Fruit fly (Drosophila melanogaster) whole organism, embryonic: ENCODE data around the gene CG8814.

ENCODE experiments used
- ATbp ChIP-seq: fragments of 200-800 bp; sonication (Bioruptor generic); optimal IDR thresholded peaks from 2 replicates; lab custom pipeline; 2017; ENCODE audit warnings: missing biosample characterization, mild to moderate bottlenecking, missing genetic modification characterization, missing genetic modification reagents
- CG10654 ChIP-seq: fragments of 200-800 bp; sonication (Bioruptor generic); optimal IDR thresholded peaks from 2 replicates; lab custom pipeline; 2016; ENCODE audit warnings: missing biosample characterization, missing genetic modification characterization
- CG11085 ChIP-seq: fragments of 200-800 bp; sonication (Bioruptor generic); IDR thresholded peaks from 2 replicates; pipeline ENCODE4 v1.3.6; 2022; ENCODE audit warnings: missing biosample characterization, missing genetic modification characterization
- CG12391 ChIP-seq: fragments of 200-800 bp; sonication (Bioruptor generic); optimal IDR thresholded peaks from 3 replicates; lab custom pipeline; 2018; ENCODE audit warnings: missing biosample characterization, mild to moderate bottlenecking, missing genetic modification characterization, moderate library complexity
- CG15011 ChIP-seq: fragments of 200-800 bp; sonication (Bioruptor generic); optimal IDR thresholded peaks from 3 replicates; lab custom pipeline; 2018; ENCODE audit warnings: missing biosample characterization, mild to moderate bottlenecking, missing genetic modification characterization
- CG16779 ChIP-seq: fragments of 200-800 bp; sonication (Bioruptor generic); IDR thresholded peaks from 2 replicates; pipeline ENCODE4 v1.3.6; 2022; ENCODE audit warnings: missing biosample characterization, missing genetic modification characterization
- CG18011 ChIP-seq: fragments of 200-800 bp; sonication (Bioruptor generic); optimal IDR thresholded peaks from 2 replicates; lab custom pipeline; 2017; ENCODE audit warnings: missing biosample characterization, missing genetic modification characterization, mild to moderate bottlenecking, moderate library complexity, missing genotype
- CG18764 ChIP-seq: fragments of 200-800 bp; sonication (Bioruptor generic); optimal IDR thresholded peaks from 3 replicates; lab custom pipeline; 2016; ENCODE audit warnings: missing biosample characterization, missing genetic modification characterization
- CG32772 ChIP-seq: fragments of 200-800 bp; sonication (Bioruptor generic); IDR thresholded peaks from 2 replicates; pipeline ENCODE4 v1.3.6; 2022; ENCODE audit warnings: missing biosample characterization, missing genetic modification characterization
- CG42726 ChIP-seq: fragments of 200-800 bp; sonication (Bioruptor generic); IDR thresholded peaks from 2 replicates; pipeline ENCODE4 v1.3.6; 2022; ENCODE audit warnings: missing biosample characterization, missing genetic modification characterization; ENCODE audit not compliant: partially characterized antibody
- CG4707 ChIP-seq: fragments of 200-800 bp; sonication (Bioruptor generic); optimal IDR thresholded peaks from 2 replicates; lab custom pipeline; 2018; ENCODE audit warnings: missing biosample characterization, mild to moderate bottlenecking, missing genetic modification characterization, moderate library complexity
- CG8290 ChIP-seq, 3 experiments: fragments of 200-800 bp; sonication (Bioruptor generic); optimal IDR thresholded peaks; 2 replicates each; lab custom pipeline; 2016 to 2019; ENCODE audit warnings: missing biosample characterization in 3 of 3, missing genetic modification characterization in 3 of 3, mild to moderate bottlenecking in 2 of 3, moderate library complexity in 1 of 3
- CG8944 ChIP-seq: fragments of 200-800 bp; sonication (Bioruptor generic); optimal IDR thresholded peaks from 3 replicates; lab custom pipeline; 2016; ENCODE audit warnings: missing biosample characterization, missing genetic modification characterization
- CG9727 ChIP-seq: fragments of 200-800 bp; sonication (Bioruptor generic); optimal IDR thresholded peaks from 3 replicates; lab custom pipeline; 2017; ENCODE audit warnings: missing biosample characterization, mild to moderate bottlenecking, missing genetic modification characterization
- CG9817 ChIP-seq: fragments of 200-800 bp; sonication (Bioruptor generic); optimal IDR thresholded peaks from 2 replicates; lab custom pipeline; 2018; ENCODE audit warnings: missing biosample characterization, mild to moderate bottlenecking, missing genetic modification characterization, moderate library complexity
- CG9932 ChIP-seq: fragments of 200-800 bp; sonication (Bioruptor generic); IDR thresholded peaks from 2 replicates; pipeline ENCODE4 v1.3.6; 2022; ENCODE audit warnings: missing biosample characterization, missing genetic modification characterization
- CHES-1-like ChIP-seq: fragments of 200-800 bp; sonication (Bioruptor generic); optimal IDR thresholded peaks from 2 replicates; lab custom pipeline; 2016; ENCODE audit warnings: missing biosample characterization, missing genetic modification characterization
- Doc3 ChIP-seq: fragments of 200-800 bp; sonication (Bioruptor generic); IDR thresholded peaks from 3 replicates; pipeline ENCODE4 v1.3.6; 2022; ENCODE audit warnings: missing biosample characterization, missing genetic modification characterization; ENCODE audit not compliant: partially characterized antibody
- Drgx ChIP-seq: fragments of 200-800 bp; sonication (Bioruptor generic); IDR thresholded peaks from 2 replicates; pipeline ENCODE4 v1.3.6; 2022; ENCODE audit warnings: missing biosample characterization, missing genetic modification characterization
- E2f2 ChIP-seq: fragments of 200-800 bp; sonication (Bioruptor generic); IDR thresholded peaks from 2 replicates; pipeline ENCODE4 v1.3.6; 2022; ENCODE audit warnings: missing biosample characterization, missing genetic modification characterization
- Ets65A ChIP-seq: fragments of 200-800 bp; sonication (Bioruptor generic); peaks from one replicate; lab custom pipeline; 2016; ENCODE audit warnings: missing biosample characterization, missing genetic modification characterization
- Fer3 ChIP-seq: fragments of 200-800 bp; sonication (Bioruptor generic); optimal IDR thresholded peaks from 2 replicates; lab custom pipeline; 2018; ENCODE audit warnings: missing biosample characterization, mild to moderate bottlenecking, missing genetic modification characterization, moderate library complexity
- MBD-R2 ChIP-seq: fragments of 200-800 bp; sonication (Bioruptor generic); IDR thresholded peaks from 2 replicates; pipeline ENCODE4 v1.3.6; 2022; ENCODE audit warnings: missing biosample characterization, missing genetic modification characterization
- Mes4 ChIP-seq: fragments of 200-800 bp; sonication (Bioruptor generic); optimal IDR thresholded peaks from 2 replicates; lab custom pipeline; 2016; ENCODE audit warnings: missing biosample characterization, missing genetic modification characterization
- NC2α ChIP-seq: fragments of 200-800 bp; sonication (Bioruptor generic); optimal IDR thresholded peaks from 2 replicates; lab custom pipeline; 2016; ENCODE audit warnings: missing biosample characterization, missing genetic modification characterization
- Neu2 ChIP-seq: fragments of 200-800 bp; sonication (Bioruptor generic); optimal IDR thresholded peaks from 3 replicates; lab custom pipeline; 2016; ENCODE audit warnings: missing biosample characterization, missing genetic modification characterization, borderline replicate concordance
- Nf-YC ChIP-seq: fragments of 200-800 bp; optimal IDR thresholded peaks from 3 replicates; lab custom pipeline; 2019; ENCODE audit warnings: missing biosample characterization, mild to moderate bottlenecking, missing genetic modification characterization, moderate library complexity
- Six4 ChIP-seq: fragments of 200-800 bp; sonication (Bioruptor generic); optimal IDR thresholded peaks from 2 replicates; lab custom pipeline; 2016; ENCODE audit warnings: missing biosample characterization, missing genetic modification characterization
- Xrp1 ChIP-seq: fragments of 200-800 bp; sonication (Bioruptor generic); IDR thresholded peaks from 2 replicates; pipeline ENCODE4 v1.3.6; 2022; ENCODE audit warnings: missing biosample characterization, missing genetic modification characterization
- YL-1 ChIP-seq: fragments of 200-800 bp; sonication (Bioruptor generic); optimal IDR thresholded peaks from 3 replicates; lab custom pipeline; 2017; ENCODE audit warnings: missing biosample characterization, mild to moderate bottlenecking, missing genetic modification characterization
- ash1 ChIP-seq: fragments of 200-800 bp; sonication (Bioruptor generic); optimal IDR thresholded peaks from 2 replicates; lab custom pipeline; 2018; ENCODE audit warnings: missing biosample characterization, mild to moderate bottlenecking, missing genetic modification characterization
- bbx ChIP-seq: fragments of 200-800 bp; sonication (Bioruptor generic); IDR thresholded peaks from 2 replicates; pipeline ENCODE4 v1.3.6; 2022; ENCODE audit warnings: missing biosample characterization, missing genetic modification characterization; ENCODE audit not compliant: partially characterized antibody
- bsh ChIP-seq, 2 experiments: fragments of 200-800 bp; sonication (Bioruptor generic); optimal IDR thresholded peaks; 2 replicates each; lab custom pipeline; 2017 to 2018; ENCODE audit warnings: mild to moderate bottlenecking in 2 of 2, missing biosample characterization in 2 of 2, missing genetic modification characterization in 2 of 2, moderate library complexity in 1 of 2
- cad ChIP-seq: fragments of >200 bp; optimal IDR thresholded peaks from 2 replicates; lab custom pipeline; 2017; ENCODE audit warnings: missing biosample characterization, missing genetic modification characterization
- chif ChIP-seq, 2 experiments: fragments of 200-800 bp; sonication (Bioruptor generic); optimal IDR thresholded peaks; 3 replicates each; lab custom pipeline; 2016; ENCODE audit warnings: missing biosample characterization in 2 of 2, missing genetic modification characterization in 2 of 2
- danr ChIP-seq: fragments of 200-800 bp; sonication (Bioruptor generic); IDR thresholded peaks from 2 replicates; pipeline ENCODE4 v1.3.6; 2022; ENCODE audit warnings: missing biosample characterization, missing genetic modification characterization
- dmrt99B ChIP-seq: fragments of 200-800 bp; sonication (Bioruptor generic); optimal IDR thresholded peaks from 2 replicates; lab custom pipeline; 2018; ENCODE audit warnings: missing biosample characterization, mild to moderate bottlenecking, missing genetic modification characterization, moderate library complexity
- fru ChIP-seq: fragments of >200 bp; optimal IDR thresholded peaks from 2 replicates; lab custom pipeline; 2017
- gro ChIP-seq: fragments of 200-800 bp; sonication (Bioruptor generic); optimal IDR thresholded peaks from 2 replicates; lab custom pipeline; 2016; ENCODE audit warnings: missing biosample characterization, missing genetic modification characterization
- inv ChIP-seq: fragments of 200-800 bp; sonication (Bioruptor generic); IDR thresholded peaks from 2 replicates; pipeline ENCODE4 v1.3.6; 2022; ENCODE audit warnings: missing biosample characterization, missing genetic modification characterization; ENCODE audit not compliant: partially characterized antibody
- maf-S ChIP-seq: fragments of 200-800 bp; sonication (Bioruptor generic); optimal IDR thresholded peaks from 2 replicates; lab custom pipeline; 2016; ENCODE audit warnings: missing biosample characterization, missing genetic modification characterization
- mld ChIP-seq: fragments of 200-800 bp; sonication (Bioruptor generic); IDR thresholded peaks from 3 replicates; pipeline ENCODE4 v1.3.6; 2022; ENCODE audit warnings: missing biosample characterization, missing genetic modification characterization; ENCODE audit not compliant: partially characterized antibody
- onecut ChIP-seq: fragments of 200-800 bp; sonication (Bioruptor generic); IDR thresholded peaks from 2 replicates; pipeline ENCODE4 v1.3.6; 2022; ENCODE audit warnings: missing biosample characterization, missing genetic modification characterization
- pfk ChIP-seq: fragments of 200-800 bp; sonication (Bioruptor generic); optimal IDR thresholded peaks from 2 replicates; lab custom pipeline; 2018; ENCODE audit warnings: missing biosample characterization, mild to moderate bottlenecking, missing genetic modification characterization, moderate library complexity
- pho ChIP-seq: fragments of 200-800 bp; sonication (Bioruptor generic); optimal IDR thresholded peaks from 2 replicates; lab custom pipeline; 2016; ENCODE audit warnings: missing biosample characterization, missing genetic modification characterization
- scrt ChIP-seq: fragments of 200-800 bp; sonication (Bioruptor generic); optimal IDR thresholded peaks from 2 replicates; lab custom pipeline; 2018; ENCODE audit warnings: missing biosample characterization, mild to moderate bottlenecking, missing genetic modification characterization, moderate library complexity
- sna ChIP-seq: fragments of 200-800 bp; sonication (Bioruptor generic); IDR thresholded peaks from 2 replicates; pipeline ENCODE4 v1.3.6; 2022; ENCODE audit warnings: missing biosample characterization, missing genetic modification characterization; ENCODE audit not compliant: partially characterized antibody
- toy ChIP-seq: fragments of 200-800 bp; sonication (Bioruptor generic); IDR thresholded peaks from 2 replicates; pipeline ENCODE4 v1.3.6; 2022; ENCODE audit warnings: missing biosample characterization, missing genetic modification characterization
- twi ChIP-seq: fragments of 200-800 bp; optimal IDR thresholded peaks from 2 replicates; lab custom pipeline; 2019; ENCODE audit warnings: missing biosample characterization, mild to moderate bottlenecking, missing genetic modification characterization, moderate library complexity
- vvl ChIP-seq: fragments of 200-800 bp; sonication (Bioruptor generic); IDR thresholded peaks from 2 replicates; pipeline ENCODE4 v1.3.6; 2022; ENCODE audit warnings: missing biosample characterization, missing genetic modification characterization

Gene CG8814

dm6 chr2L:2897024-2897549 is 22.4 kb downstream of the CG8814 start (continued):
- peak; percentile 52 for TF ChIP-seq CG9817 (tag; lab: Kevin White, UChicago)
- TF ChIP-seq danr (GFP tag; lab: Robert Waterston, UW) = no peak
- peak; percentile 71 for TF ChIP-seq maf-S (GFP tag; lab: Kevin White, UChicago)
- peak; percentile 76 for TF ChIP-seq CHES-1-like
- TF ChIP-seq CG42726 (GFP tag; lab: Robert Waterston, UW) = no peak
- peak; percentile 62 for TF ChIP-seq CG18764 (GFP tag; lab: Kevin White, UChicago)
- TF ChIP-seq onecut (GFP tag; lab: Robert Waterston, UW) = peak; percentile 99
- TF ChIP-seq fru (lab: Kevin White, UChicago) = no peak
- peak; percentile 52 for TF ChIP-seq Nf-YC (tag; lab: Kevin White, UChicago)
- TF ChIP-seq CG9727 (GFP tag; lab: Kevin White, UChicago) = peak; percentile 81
- TF ChIP-seq CG32772 = peak; percentile 85
- TF ChIP-seq pho (GFP tag; lab: Kevin White, UChicago) = peak; percentile 56
- TF ChIP-seq Fer3 (tag; lab: Kevin White, UChicago) = peak; percentile 48
- TF ChIP-seq Xrp1 (GFP tag; lab: Robert Waterston, UW) = peak; percentile 92
- no peak for TF ChIP-seq inv (GFP tag; lab: Robert Waterston, UW)
- no peak for TF ChIP-seq CG15011 (GFP tag; lab: Kevin White, UChicago)
- TF ChIP-seq Neu2 (GFP tag; lab: Kevin White, UChicago) = peak; percentile 38
- peak; percentile 88 for TF ChIP-seq Drgx
- TF ChIP-seq Mes4 = peak; percentile 70
- peak; percentile 87 for TF ChIP-seq CG8944 (GFP tag; lab: Kevin White, UChicago)
- TF ChIP-seq CG8290 (GFP tag; optimal IDR thresholded peaks at IDR 0.05; lab: Kevin White, UChicago) = peak; percentile 41
- no peak for TF ChIP-seq CG8290 (tag; optimal IDR thresholded peaks at IDR 0.05; lab: Kevin White, UChicago)
- no peak for TF ChIP-seq YL-1 (GFP tag; lab: Kevin White, UChicago)
- no peak for TF ChIP-seq cad (GFP tag; lab: Kevin White, UChicago)
- TF ChIP-seq scrt (GFP tag; lab: Kevin White, UChicago) = peak; percentile 25
- 0 out of 2 replicates have a peak, but pooled peaks have one; percentile 46 for TF ChIP-seq CG16779 (GFP tag; lab: Robert Waterston, UW)
- no peak for TF ChIP-seq pfk (GFP tag; lab: Kevin White, UChicago)
- TF ChIP-seq sna (GFP tag; lab: Robert Waterston, UW) = peak; percentile 20; the same call in 1 of the 2 replicates
- peak; percentile 80 for TF ChIP-seq dmrt99B (tag; lab: Kevin White, UChicago)
- TF ChIP-seq E2f2 (GFP tag; lab: Robert Waterston, UW) = peak; percentile 66
- no peak for TF ChIP-seq Doc3
- peak; percentile 15; the same call in 1 of the 2 replicates for TF ChIP-seq MBD-R2 (GFP tag; lab: Robert Waterston, UW)
- TF ChIP-seq CG18011 = peak; percentile 64
- peak; percentile 47 for TF ChIP-seq CG9932 (GFP tag; lab: Robert Waterston, UW)
- TF ChIP-seq toy (GFP tag; lab: Robert Waterston, UW) = no peak
- peak; percentile 80 for TF ChIP-seq Six4 (GFP tag; lab: Kevin White, UChicago)
- TF ChIP-seq CG11085 (GFP tag; lab: Robert Waterston, UW) = peak; percentile 46; the same call in 1 of the 2 replicates
- no peak for TF ChIP-seq mld
- TF ChIP-seq Ets65A = peak; percentile 97
- no peak for TF ChIP-seq bbx (GFP tag; lab: Robert Waterston, UW)
- no peak for TF ChIP-seq CG4707 (GFP tag; lab: Kevin White, UChicago)
- peak; percentile 58 for TF ChIP-seq gro (GFP tag; lab: Kevin White, UChicago)
- TF ChIP-seq ash1 (GFP tag; lab: Kevin White, UChicago) = no peak
- peak; percentile 85 for TF ChIP-seq ATbp (GFP tag; lab: Kevin White, UChicago)
- TF ChIP-seq twi (tag; lab: Kevin White, UChicago) = peak; percentile 78
- TF ChIP-seq CG10654 (GFP tag; lab: Kevin White, UChicago) = peak; percentile 82
- TF ChIP-seq chif (GFP tag; optimal IDR thresholded peaks at IDR 0.05; lab: Kevin White, UChicago) = peak; percentile 91
- peak; percentile 6 to 89 for TF ChIP-seq bsh (GFP tag; optimal IDR thresholded peaks at IDR 0.05; lab: Kevin White, UChicago)
- TF ChIP-seq NC2α (GFP tag; lab: Kevin White, UChicago) = peak; percentile 77
- TF ChIP-seq vvl (GFP tag; lab: Robert Waterston, UW) = peak; percentile 90
- TF ChIP-seq CG12391 (tag; lab: Kevin White, UChicago) = peak; percentile 83
